Fruit fly (Drosophila melanogaster): ENCODE measurements around the gene Atg5.

DNA sequence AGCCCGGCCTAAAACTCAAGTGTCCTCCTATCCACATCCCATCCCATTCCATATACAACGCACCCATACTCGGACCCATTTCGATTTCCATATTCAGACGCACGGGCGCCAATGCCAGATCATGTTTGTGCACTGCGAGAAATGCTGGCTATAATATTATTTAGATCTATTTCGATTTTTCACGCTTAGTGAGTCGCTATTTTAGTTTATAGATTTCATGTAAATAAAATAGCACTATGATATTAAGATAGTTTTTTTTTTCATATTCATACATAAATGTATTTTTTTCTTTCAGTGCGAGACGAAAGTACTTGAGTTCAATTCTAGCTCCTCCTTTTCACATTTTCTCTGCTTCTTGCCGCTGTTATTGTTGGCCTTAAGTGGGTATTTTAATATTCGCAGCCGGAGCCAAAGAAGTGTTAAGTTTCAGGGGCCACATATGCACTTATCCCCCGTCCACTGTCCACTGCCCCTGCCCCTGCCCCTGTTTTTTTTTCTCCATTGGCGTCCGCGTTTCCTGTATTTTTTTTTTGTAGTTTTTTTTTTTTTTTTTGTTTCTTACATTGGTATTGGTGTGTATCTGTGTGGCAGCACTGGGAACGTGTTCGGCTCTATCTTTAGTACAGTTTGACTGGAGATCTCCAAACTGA, 31.6 kb downstream of the Atg5 start:
- TF ChIP-seq Dll (optimal IDR thresholded peaks at IDR 0.05) (no peak), usp (GFP tag; optimal IDR thresholded peaks at IDR 0.05) (no peak), psq (optimal IDR thresholded peaks at IDR 0.05) (no peak)

Data from whole organism.